Worm (Caenorhabditis elegans) whole organism, young adult: Measurements from ENCODE around the gene T21D12.14.

ENCODE experiments used
- pbrm-1 ChIP-seq: fragments of 200-800 bp; sonication (Bioruptor generic); IDR thresholded peaks from 2 replicates; pipeline ENCODE4 v1.3.6; 2022; ENCODE audit warnings: missing genetic modification reagents, missing genetic modification characterization, missing compliant biosample characterization
- snpc-3.4 ChIP-seq: sonication (generic microtip); optimal IDR thresholded peaks from 2 replicates; lab custom pipeline; 2017; ENCODE audit warnings: missing genetic modification characterization, mild to moderate bottlenecking, missing compliant biosample characterization, antibody characterized with exemption, moderate library complexity, missing genotype, missing genetic modification reagents
- snpc-4 ChIP-seq, 5 experiments: fragments of 150-350 bp in 1 of 5; sonication (generic microtip) in 4 of 5; optimal IDR thresholded peaks; 2 replicates each; lab custom pipeline; 2014 to 2018; ENCODE audit warnings: missing genetic modification characterization in 5 of 5, missing biosample characterization in 3 of 5, antibody characterized with exemption in 2 of 5, mild to moderate bottlenecking in 2 of 5, missing compliant biosample characterization in 2 of 5, missing genotype in 2 of 5, moderate library complexity in 2 of 5, missing genetic modification reagents in 1 of 5

DNA sequence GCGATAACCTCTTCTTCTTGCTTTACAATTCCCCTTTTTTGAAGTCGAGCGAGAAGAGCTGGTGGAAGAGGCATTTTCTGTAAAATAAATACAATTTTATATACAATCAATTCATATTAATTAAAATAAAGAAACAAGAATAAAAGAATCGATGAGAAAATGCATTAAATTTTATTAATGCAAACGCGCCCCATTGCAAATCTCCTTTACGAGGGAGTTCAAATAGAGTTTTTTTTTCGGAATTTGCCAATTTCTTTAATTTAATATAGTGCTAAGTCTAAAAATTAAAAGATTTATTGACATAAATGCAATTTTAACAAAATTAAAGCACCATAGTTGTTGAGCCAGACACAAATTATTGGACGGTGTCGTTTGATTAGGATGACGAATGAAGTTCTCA is 26.3 kb downstream of the T21D12.14 start, which contains the start of gene pqbp-1.1:
- TF ChIP-seq snpc-4 (GFP tag; optimal IDR thresholded peaks at IDR 0.05; lab: Kevin White, UChicago) (no peak), snpc-4 (tag; optimal IDR thresholded peaks at IDR 0.05; lab: Kevin White, UChicago) (no peak), snpc-3.4 (tag; lab: Kevin White, UChicago) (no peak), pbrm-1 (GFP tag; lab: Robert Waterston, UW) (no peak)
